Worm (Caenorhabditis elegans): ENCODE measurements around the gene sna-1.

DNA sequence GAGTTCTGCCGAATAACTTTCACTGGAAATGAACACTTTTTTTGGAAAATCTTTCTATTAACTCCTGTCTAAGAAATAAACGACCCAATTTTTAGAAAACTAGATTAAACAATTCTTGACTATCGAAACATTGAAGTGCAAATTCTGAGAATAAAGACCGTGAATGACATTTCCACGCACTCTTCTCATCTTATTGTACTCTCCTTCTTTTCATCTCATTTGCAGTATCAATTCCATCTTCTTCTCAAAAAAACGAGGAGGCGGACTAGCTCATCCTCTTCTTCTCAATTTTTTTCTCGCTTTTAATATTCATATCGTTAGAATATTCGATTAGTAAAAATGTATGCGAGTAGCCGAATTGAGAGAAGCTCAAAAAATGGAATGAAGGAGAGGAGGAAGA lies 48.8 kb downstream of the sna-1 start:
- TF ChIP-seq klf-2 (GFP tag; conservative IDR thresholded peaks at IDR 0.05) (no peak), flt-1 (GFP tag; IDR thresholded peaks at IDR 0.05) (no peak), med-1 (GFP tag; optimal IDR thresholded peaks at IDR 0.05; ENCODE audit: insufficient read depth) (no peak), cog-1 (tag; optimal IDR thresholded peaks at IDR 0.05) (no peak), T22C8.4 (GFP tag; IDR thresholded peaks at IDR 0.05) (no peak), ref-1 (GFP tag; conservative IDR thresholded peaks at IDR 0.05) (no peak), ztf-23 (GFP tag; IDR thresholded peaks at IDR 0.05) (no peak), ztf-29 (GFP tag; IDR thresholded peaks at IDR 0.05) (no peak), tab-1 (GFP tag; IDR thresholded peaks at IDR 0.05) (no peak)

All from whole organism, midembryonic.